Fruit fly (Drosophila melanogaster) whole organism, embryonic: ENCODE results near the gene CG14731.
A peak's percentile ranks its signal among the peaks of the same experiment; 100 is the strongest.

Source experiments
- CG11723 ChIP-seq: fragments of 200-800 bp; sonication (Bioruptor generic); optimal IDR thresholded peaks from 2 replicates; lab custom pipeline; 2017; ENCODE audit warnings: missing biosample characterization, mild to moderate bottlenecking, missing genetic modification characterization
- CG43689 ChIP-seq: fragments of 200-800 bp; sonication (Bioruptor generic); IDR thresholded peaks from 2 replicates; pipeline ENCODE4 v1.3.6; 2022; ENCODE audit warnings: missing biosample characterization, missing genetic modification characterization
- Gug ChIP-seq: fragments of 200-800 bp; sonication (Bioruptor generic); IDR thresholded peaks from 4 replicates; pipeline ENCODE4 v1.3.6; 2022; ENCODE audit warnings: missing biosample characterization, missing genetic modification characterization
- Hr78 ChIP-seq, 2 experiments: fragments of 200-800 bp in 1 of 2; fragments of >200 bp in 1 of 2; sonication (Bioruptor generic) in 1 of 2; optimal IDR thresholded peaks; 2 replicates each; lab custom pipeline; 2017 to 2019; ENCODE audit warnings: missing biosample characterization in 2 of 2, missing genetic modification characterization in 2 of 2, mild to moderate bottlenecking in 1 of 2, moderate library complexity in 1 of 2
- Xbp1 ChIP-seq: fragments of 200-800 bp; sonication (Bioruptor generic); optimal IDR thresholded peaks from 3 replicates; lab custom pipeline; 2016; ENCODE audit warnings: missing biosample characterization, mild to moderate bottlenecking, missing genetic modification characterization
- bbx ChIP-seq: fragments of 200-800 bp; sonication (Bioruptor generic); IDR thresholded peaks from 2 replicates; pipeline ENCODE4 v1.3.6; 2022; ENCODE audit warnings: missing biosample characterization, missing genetic modification characterization; ENCODE audit not compliant: partially characterized antibody
- en ChIP-seq: fragments of 200-800 bp; sonication (Bioruptor generic); optimal IDR thresholded peaks from 2 replicates; lab custom pipeline; 2016; ENCODE audit warnings: missing biosample characterization, missing genetic modification characterization
- mld ChIP-seq: fragments of 200-800 bp; sonication (Bioruptor generic); IDR thresholded peaks from 3 replicates; pipeline ENCODE4 v1.3.6; 2022; ENCODE audit warnings: missing biosample characterization, missing genetic modification characterization; ENCODE audit not compliant: partially characterized antibody
- oc ChIP-seq: fragments of 200-800 bp; sonication (Bioruptor generic); optimal IDR thresholded peaks from 2 replicates; lab custom pipeline; 2018; ENCODE audit warnings: missing biosample characterization, mild to moderate bottlenecking, missing genetic modification characterization, moderate library complexity

DNA sequence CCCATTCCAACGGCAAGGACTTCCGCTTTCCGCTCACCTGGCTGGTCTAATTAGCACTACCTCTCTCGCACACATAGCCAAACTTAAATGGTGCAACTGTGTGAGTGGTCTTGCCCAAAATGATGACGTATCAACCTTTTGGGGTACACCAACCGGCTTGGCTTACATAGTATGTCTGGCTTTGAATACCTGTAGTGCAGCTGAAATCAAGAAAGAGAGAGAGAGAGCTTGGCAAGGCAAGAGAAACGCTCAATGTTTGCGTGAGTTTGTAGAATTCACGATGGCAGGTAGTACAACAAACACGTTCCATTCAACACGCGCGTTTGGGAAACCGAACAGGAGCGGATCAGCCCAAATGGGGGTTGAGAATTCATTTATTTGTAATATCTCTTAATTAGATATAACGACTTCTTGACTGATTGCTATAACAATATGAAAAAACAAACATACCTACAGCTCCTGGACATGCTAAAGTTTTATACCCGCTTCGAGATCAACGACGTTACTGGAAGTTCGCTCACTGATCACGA is 43.0 kb upstream of the CG14731 start:
- TF ChIP-seq Gug (GFP tag; lab: Robert Waterston, UW) (no peak), CG11723 (GFP tag; lab: Kevin White, UChicago) (no peak), bbx (GFP tag; lab: Robert Waterston, UW) (peak; percentile 41; the same call in 1 of the 2 replicates), mld (GFP tag; lab: Robert Waterston, UW) (no peak), en (GFP tag; lab: Kevin White, UChicago) (no peak), Xbp1 (peak; percentile 29), Hr78 (GFP tag; optimal IDR thresholded peaks at IDR 0.05; lab: Kevin White, UChicago) (no peak), CG43689 (no peak), oc (no peak)
